Fruit fly (Drosophila melanogaster) Kc167 (cell line): Measurements from ENCODE around the gene CG9682.

Experiments used
- Myc ChIP-seq: fragments of >200 bp; optimal IDR thresholded peaks from 2 replicates; lab custom pipeline; 2017; ENCODE audit warnings: missing external identifiers
- Sin3A ChIP-seq: fragments of >200 bp; optimal IDR thresholded peaks from 2 replicates; lab custom pipeline; 2018; ENCODE audit warnings: missing external identifiers

DNA sequence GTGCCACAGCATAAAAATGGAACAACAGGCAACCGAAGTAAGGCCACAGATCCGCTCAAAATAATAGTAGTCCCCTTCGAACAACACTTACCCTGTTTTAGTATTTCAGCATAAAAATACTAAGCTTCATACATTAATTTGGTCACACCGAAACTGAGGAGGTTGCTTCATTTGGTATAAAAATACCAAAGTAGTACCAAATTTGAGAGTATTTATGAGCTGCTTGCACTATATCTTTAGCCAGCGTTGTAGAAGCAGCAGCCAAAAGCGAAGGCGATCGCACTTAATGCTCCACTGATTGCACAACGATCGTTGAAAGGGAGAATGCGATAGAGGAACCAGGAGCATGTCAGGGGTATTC, 8.2 kb downstream of the CG9682 start:
- TF ChIP-seq Sin3A (lab: Kevin White, UChicago) (no peak), Myc (lab: Kevin White, UChicago) (no peak)
